Worm (Caenorhabditis elegans): ENCODE results near the gene nhr-234.

Gene nhr-234

ce11 chrII:12673311-12673710 lies 36.8 kb downstream of the nhr-234 start:
- no peak for TF ChIP-seq nhr-2 (tag; optimal IDR thresholded peaks at IDR 0.05)
- TF ChIP-seq nhr-28 (tag; optimal IDR thresholded peaks at IDR 0.05) = no peak

ce11 chrII:12677710-12677974 lies 41.2 kb downstream of the nhr-234 start, which contains the start of gene Y38E10A.22:
Y38E10A.22 (minus strand) TSS chrII:12677810.
- no peak for TF ChIP-seq sptf-1 (tag; optimal IDR thresholded peaks at IDR 0.05)
- TF ChIP-seq blmp-1 (tag; optimal IDR thresholded peaks at IDR 0.05) = no peak
- TF ChIP-seq sem-2 (GFP tag; optimal IDR thresholded peaks at IDR 0.05) = no peak
- TF ChIP-seq ceh-39 (tag; optimal IDR thresholded peaks at IDR 0.05) = no peak
- TF ChIP-seq mab-5 (tag; optimal IDR thresholded peaks at IDR 0.05) = no peak
- no peak for TF ChIP-seq unc-120 (tag; optimal IDR thresholded peaks at IDR 0.05; ENCODE audit: poor library complexity, severe bottlenecking)
- no peak for TF ChIP-seq flh-1 (GFP tag; optimal IDR thresholded peaks at IDR 0.05)
- no peak for TF ChIP-seq lin-13 (tag; optimal IDR thresholded peaks at IDR 0.05)
- TF ChIP-seq elt-1 (tag; optimal IDR thresholded peaks at IDR 0.05; ENCODE audit: borderline replicate concordance, insufficient read depth) = no peak

ce11 chrII:12677975-12678866 lies 41.7 kb downstream of the nhr-234 start:
- TF ChIP-seq nhr-12 (tag; optimal IDR thresholded peaks at IDR 0.05) = no peak
- TF ChIP-seq tbx-8 (GFP tag; optimal IDR thresholded peaks at IDR 0.05) = peak; percentile 13
- peak; percentile 33 for TF ChIP-seq lin-13 (tag; optimal IDR thresholded peaks at IDR 0.05)
- peak; percentile 18 for TF ChIP-seq ceh-39 (tag; optimal IDR thresholded peaks at IDR 0.05)
- no peak for TF ChIP-seq hlh-1 (tag; optimal IDR thresholded peaks at IDR 0.05)
- no peak for TF ChIP-seq unc-39 (tag; optimal IDR thresholded peaks at IDR 0.05)
- TF ChIP-seq snpc-4 (tag; optimal IDR thresholded peaks at IDR 0.05) = no peak
- peak; percentile 63 for TF ChIP-seq M03D4.4 (tag; optimal IDR thresholded peaks at IDR 0.05)
- TF ChIP-seq elt-1 (tag; optimal IDR thresholded peaks at IDR 0.05; ENCODE audit: borderline replicate concordance, insufficient read depth) = no peak
- TF ChIP-seq blmp-1 (tag; optimal IDR thresholded peaks at IDR 0.05) = peak; percentile 21
- no peak for TF ChIP-seq zip-8 (tag; optimal IDR thresholded peaks at IDR 0.05)
- no peak for TF ChIP-seq lin-32 (GFP tag; optimal IDR thresholded peaks at IDR 0.05)
- peak; percentile 8 for TF ChIP-seq unc-62 (GFP tag; optimal IDR thresholded peaks at IDR 0.05)
- peak; percentile 37 for TF ChIP-seq sem-2 (GFP tag; optimal IDR thresholded peaks at IDR 0.05)
- TF ChIP-seq flh-1 (GFP tag; optimal IDR thresholded peaks at IDR 0.05) = no peak
- peak; percentile 51 for TF ChIP-seq cnd-1 (tag; optimal IDR thresholded peaks at IDR 0.05)
- peak; percentile 96 for TF ChIP-seq ces-1 (GFP tag; optimal IDR thresholded peaks at IDR 0.05)
- TF ChIP-seq ceh-83 (GFP tag; optimal IDR thresholded peaks at IDR 0.05) = peak; percentile 72
- TF ChIP-seq ceh-43 (GFP tag; optimal IDR thresholded peaks at IDR 0.05) = no peak
- peak; percentile 15 for TF ChIP-seq bed-3 (GFP tag; optimal IDR thresholded peaks at IDR 0.05)
- TF ChIP-seq nhr-237 (tag; optimal IDR thresholded peaks at IDR 0.05) = peak; percentile 55
- TF ChIP-seq nhr-76 (tag; optimal IDR thresholded peaks at IDR 0.05) = no peak
- peak; percentile 47 for TF ChIP-seq pha-4 (tag; optimal IDR thresholded peaks at IDR 0.05)
- TF ChIP-seq nhr-2 (tag; optimal IDR thresholded peaks at IDR 0.05) = no peak
- TF ChIP-seq sptf-1 (tag; optimal IDR thresholded peaks at IDR 0.05) = peak; percentile 48
- TF ChIP-seq elt-3 (tag; optimal IDR thresholded peaks at IDR 0.05) = no peak
- no peak for TF ChIP-seq unc-120 (tag; optimal IDR thresholded peaks at IDR 0.05; ENCODE audit: poor library complexity, severe bottlenecking)
- peak; percentile 36 for TF ChIP-seq lsy-2 (tag; optimal IDR thresholded peaks at IDR 0.05)
- TF ChIP-seq nhr-28 (tag; optimal IDR thresholded peaks at IDR 0.05) = no peak
- peak; percentile 47 for TF ChIP-seq drap-1 (GFP tag; optimal IDR thresholded peaks at IDR 0.05)
- no peak for TF ChIP-seq mab-5 (tag; optimal IDR thresholded peaks at IDR 0.05)
- TF ChIP-seq ztf-11 (tag; optimal IDR thresholded peaks at IDR 0.05) = no peak
- TF ChIP-seq mls-2 (tag; optimal IDR thresholded peaks at IDR 0.05) = peak; percentile 60
- TF ChIP-seq ham-2 (GFP tag; optimal IDR thresholded peaks at IDR 0.05) = peak; percentile 27
- peak; percentile 70 for TF ChIP-seq mep-1 (tag; optimal IDR thresholded peaks at IDR 0.05)

- TF ChIP-seq mab-5 (tag; optimal IDR thresholded peaks at IDR 0.05) (no peak), sptf-1 (tag; optimal IDR thresholded peaks at IDR 0.05) (no peak), tbx-8 (GFP tag; optimal IDR thresholded peaks at IDR 0.05) (no peak), unc-120 (tag; optimal IDR thresholded peaks at IDR 0.05; ENCODE audit: poor library complexity, severe bottlenecking) (no peak), ces-1 (GFP tag; optimal IDR thresholded peaks at IDR 0.05) (no peak), flh-1 (GFP tag; optimal IDR thresholded peaks at IDR 0.05) (no peak), hlh-1 (tag; optimal IDR thresholded peaks at IDR 0.05) (no peak), elt-3 (tag; optimal IDR thresholded peaks at IDR 0.05) (no peak), ceh-39 (tag; optimal IDR thresholded peaks at IDR 0.05) (no peak), nhr-237 (tag; optimal IDR thresholded peaks at IDR 0.05) (no peak), lin-32 (GFP tag; optimal IDR thresholded peaks at IDR 0.05) (no peak)
Measured at ce11 chrII:12678867-12679134, 42.3 kb downstream of the nhr-234 start, which contains the start of gene Y38E10A.24. Y38E10A.24 (plus strand) TSS chrII:12679035.

Measured in whole organism, mixed stage, embryonic.